Fruit fly (Drosophila melanogaster) whole organism, prepupa: ENCODE measurements around the gene CG13247.
A peak's percentile ranks its signal among the peaks of the same experiment; 100 is the strongest.

Source experiments
- CG10631 ChIP-seq: fragments of 200-800 bp; sonication (Bioruptor generic); optimal IDR thresholded peaks from 2 replicates; lab custom pipeline; 2016; ENCODE audit warnings: missing biosample characterization, missing genetic modification characterization
- CG11902 ChIP-seq: fragments of 200-800 bp; sonication (Bioruptor generic); optimal IDR thresholded peaks from 3 replicates; lab custom pipeline; 2016; ENCODE audit warnings: missing biosample characterization, missing genetic modification characterization
- CG15336 ChIP-seq: fragments of 200-800 bp; sonication (Bioruptor generic); IDR thresholded peaks from 2 replicates; pipeline ENCODE4 v1.3.6; 2022; ENCODE audit warnings: missing biosample characterization, missing genetic modification characterization
- CG1621 ChIP-seq: fragments of 200-800 bp; sonication (Bioruptor generic); optimal IDR thresholded peaks from 3 replicates; lab custom pipeline; 2018; ENCODE audit warnings: missing biosample characterization, mild to moderate bottlenecking, missing genetic modification characterization
- CG16779 ChIP-seq: fragments of 200-800 bp; sonication (Bioruptor generic); optimal IDR thresholded peaks from 3 replicates; lab custom pipeline; 2017; ENCODE audit warnings: missing biosample characterization, mild to moderate bottlenecking, missing genetic modification characterization
- CG3032 ChIP-seq: fragments of 200-800 bp; optimal IDR thresholded peaks from 2 replicates; lab custom pipeline; 2019; ENCODE audit warnings: missing biosample characterization, mild to moderate bottlenecking, missing genetic modification characterization, moderate library complexity
- CG31627 ChIP-seq: fragments of 200-800 bp; sonication (Bioruptor generic); optimal IDR thresholded peaks from 3 replicates; lab custom pipeline; 2016; ENCODE audit warnings: missing biosample characterization, missing genetic modification characterization
- CG34406 ChIP-seq: fragments of 200-800 bp; sonication (Bioruptor generic); optimal IDR thresholded peaks from 3 replicates; lab custom pipeline; 2016; ENCODE audit warnings: missing biosample characterization, missing genetic modification characterization
- CG3919 ChIP-seq: fragments of 200-800 bp; sonication (Bioruptor generic); optimal IDR thresholded peaks from 3 replicates; lab custom pipeline; 2016; ENCODE audit warnings: missing biosample characterization, missing genetic modification characterization
- CG4318 ChIP-seq: fragments of 200-800 bp; sonication (Bioruptor generic); optimal IDR thresholded peaks from 3 replicates; lab custom pipeline; 2017; ENCODE audit warnings: missing biosample characterization, mild to moderate bottlenecking, missing genetic modification characterization
- CG6163 ChIP-seq: fragments of 200-800 bp; sonication (Bioruptor generic); IDR thresholded peaks from 3 replicates; pipeline ENCODE4 v1.3.6; 2022; ENCODE audit warnings: missing biosample characterization, missing genetic modification characterization
- CG6276 ChIP-seq: fragments of 200-800 bp; sonication (Bioruptor generic); optimal IDR thresholded peaks from 2 replicates; lab custom pipeline; 2017; ENCODE audit warnings: missing biosample characterization, mild to moderate bottlenecking, missing genetic modification characterization
- CG6808 ChIP-seq: fragments of 200-800 bp; sonication (Bioruptor generic); optimal IDR thresholded peaks from 3 replicates; lab custom pipeline; 2017; ENCODE audit warnings: missing biosample characterization, missing genetic modification characterization, mild to moderate bottlenecking, moderate library complexity, missing genetic modification reagents
- CG7368 ChIP-seq: fragments of 200-800 bp; sonication (Bioruptor generic); optimal IDR thresholded peaks from 3 replicates; lab custom pipeline; 2016; ENCODE audit warnings: missing biosample characterization, missing genetic modification characterization
- CG8119 ChIP-seq: fragments of 200-800 bp; sonication (Bioruptor generic); IDR thresholded peaks from 3 replicates; pipeline ENCODE4 v1.3.6; 2022; ENCODE audit warnings: missing biosample characterization, missing genetic modification characterization
- CG8319 ChIP-seq: fragments of 200-800 bp; sonication (Bioruptor generic); optimal IDR thresholded peaks from 3 replicates; lab custom pipeline; 2016; ENCODE audit warnings: missing biosample characterization, missing genetic modification characterization
- CG8632 ChIP-seq: fragments of 200-800 bp; sonication (Bioruptor generic); optimal IDR thresholded peaks from 3 replicates; lab custom pipeline; 2016; ENCODE audit warnings: missing biosample characterization, missing genetic modification characterization
- Eip75B ChIP-seq: fragments of 200-800 bp; sonication (Bioruptor generic); optimal IDR thresholded peaks from 3 replicates; lab custom pipeline; 2016; ENCODE audit warnings: missing biosample characterization, missing genetic modification characterization
- Eip78C ChIP-seq: fragments of 200-800 bp; sonication (Bioruptor generic); peaks from one replicate; lab custom pipeline; 2016; ENCODE audit warnings: missing biosample characterization, missing genetic modification characterization
- Eip93F ChIP-seq: fragments of 200-800 bp; sonication (Bioruptor generic); optimal IDR thresholded peaks from 2 replicates; lab custom pipeline; 2016; ENCODE audit warnings: missing biosample characterization, mild to moderate bottlenecking, missing genetic modification characterization
- Ets96B ChIP-seq: fragments of 200-800 bp; optimal IDR thresholded peaks from 2 replicates; lab custom pipeline; 2019; ENCODE audit warnings: missing biosample characterization, mild to moderate bottlenecking, missing genetic modification characterization, moderate library complexity
- Gug ChIP-seq: fragments of 200-800 bp; sonication (Bioruptor generic); IDR thresholded peaks from 2 replicates; pipeline ENCODE4 v1.3.6; 2022; ENCODE audit warnings: missing biosample characterization, missing genetic modification characterization
- Smox ChIP-seq: fragments of 200-800 bp; sonication (Bioruptor generic); optimal IDR thresholded peaks from 3 replicates; lab custom pipeline; 2016; ENCODE audit warnings: missing biosample characterization, missing genetic modification characterization
- Sox102F ChIP-seq: fragments of 200-800 bp; sonication (Bioruptor generic); optimal IDR thresholded peaks from 2 replicates; lab custom pipeline; 2016; ENCODE audit warnings: missing biosample characterization, mild to moderate bottlenecking, missing genetic modification characterization
- Sox14 ChIP-seq: fragments of 200-800 bp; sonication (Bioruptor generic); optimal IDR thresholded peaks from 3 replicates; lab custom pipeline; 2016; ENCODE audit warnings: missing biosample characterization, missing genetic modification characterization
- Sox15 ChIP-seq: fragments of 200-800 bp; sonication (Bioruptor generic); optimal IDR thresholded peaks from 3 replicates; lab custom pipeline; 2016; ENCODE audit warnings: missing biosample characterization, missing genetic modification characterization
- achi ChIP-seq: fragments of 200-800 bp; sonication (Bioruptor generic); optimal IDR thresholded peaks from 3 replicates; lab custom pipeline; 2016; ENCODE audit warnings: missing biosample characterization, missing genetic modification characterization
- acj6 ChIP-seq: fragments of 200-800 bp; sonication (Bioruptor generic); optimal IDR thresholded peaks from 3 replicates; lab custom pipeline; 2016; ENCODE audit warnings: missing biosample characterization, missing genetic modification characterization
- cyc ChIP-seq: fragments of 200-800 bp; sonication (Bioruptor generic); optimal IDR thresholded peaks from 3 replicates; lab custom pipeline; 2016; ENCODE audit warnings: missing biosample characterization, missing genetic modification characterization
- dac ChIP-seq: fragments of 200-800 bp; sonication (Bioruptor generic); optimal IDR thresholded peaks from 2 replicates; lab custom pipeline; 2017; ENCODE audit warnings: missing biosample characterization, mild to moderate bottlenecking, missing genetic modification characterization
- dsx ChIP-seq: fragments of 200-800 bp; optimal IDR thresholded peaks from 3 replicates; lab custom pipeline; 2019; ENCODE audit warnings: missing biosample characterization, mild to moderate bottlenecking, missing genetic modification characterization, moderate library complexity; ENCODE audit not compliant: poor library complexity, severe bottlenecking
- eg ChIP-seq: fragments of 200-800 bp; sonication (Bioruptor generic); IDR thresholded peaks from 3 replicates; pipeline ENCODE4 v1.3.6; 2022; ENCODE audit warnings: missing biosample characterization, missing genetic modification characterization
- esn ChIP-seq: fragments of 200-800 bp; sonication (Bioruptor generic); optimal IDR thresholded peaks from 2 replicates; lab custom pipeline; 2016; ENCODE audit warnings: missing biosample characterization, mild to moderate bottlenecking, missing genetic modification characterization, moderate library complexity
- fd85E ChIP-seq: fragments of 200-800 bp; sonication (Bioruptor generic); optimal IDR thresholded peaks from 3 replicates; lab custom pipeline; 2016; ENCODE audit warnings: missing biosample characterization, missing genetic modification characterization
- lz ChIP-seq: fragments of 200-800 bp; sonication (Bioruptor generic); optimal IDR thresholded peaks from 3 replicates; lab custom pipeline; 2016; ENCODE audit warnings: missing biosample characterization, missing genetic modification characterization
- net ChIP-seq: fragments of 200-800 bp; sonication (Bioruptor generic); optimal IDR thresholded peaks from 3 replicates; lab custom pipeline; 2016; ENCODE audit warnings: missing biosample characterization, missing genetic modification characterization
- pdm3 ChIP-seq: fragments of 200-800 bp; sonication (Bioruptor generic); optimal IDR thresholded peaks from 3 replicates; lab custom pipeline; 2016; ENCODE audit warnings: missing biosample characterization, missing genetic modification characterization
- salr ChIP-seq, 2 experiments: fragments of 200-800 bp; sonication (Bioruptor generic); optimal IDR thresholded peaks; 3 replicates each; lab custom pipeline; 2016 to 2018; ENCODE audit warnings: missing biosample characterization in 2 of 2, missing genetic modification characterization in 2 of 2, mild to moderate bottlenecking in 1 of 2
- ss ChIP-seq, 2 experiments: fragments of 200-800 bp; sonication (Bioruptor generic); optimal IDR thresholded peaks; 2 replicates in 1 of 2; 3 replicates in 1 of 2; lab custom pipeline; 2017 to 2018; ENCODE audit warnings: mild to moderate bottlenecking in 2 of 2, missing biosample characterization in 2 of 2, missing genetic modification characterization in 2 of 2, moderate library complexity in 1 of 2
- svp ChIP-seq: fragments of 200-800 bp; sonication (Bioruptor generic); peaks from one replicate; lab custom pipeline; 2016; ENCODE audit warnings: missing biosample characterization, missing genetic modification characterization
- topi ChIP-seq: fragments of 200-800 bp; sonication (Bioruptor generic); optimal IDR thresholded peaks from 3 replicates; lab custom pipeline; 2016; ENCODE audit warnings: missing biosample characterization, missing genetic modification characterization
- vri ChIP-seq: fragments of 200-800 bp; sonication (Bioruptor generic); optimal IDR thresholded peaks from 3 replicates; lab custom pipeline; 2016; ENCODE audit warnings: missing biosample characterization, mild to moderate bottlenecking, missing genetic modification characterization

The CG13247 gene

dm6 chr3L:20405971-20406948 lies 36.1 kb downstream of the CG13247 start (continued):
- TF ChIP-seq Eip78C (GFP tag; lab: Kevin White, UChicago) (peak; percentile 55), ss (GFP tag; optimal IDR thresholded peaks at IDR 0.05; lab: Kevin White, UChicago) (no peak), dsx (GFP tag; lab: Kevin White, UChicago) (no peak), dac (no peak), CG4318 (GFP tag; lab: Kevin White, UChicago) (no peak), CG31627 (GFP tag; lab: Kevin White, UChicago) (no peak), CG8319 (GFP tag; lab: Kevin White, UChicago) (no peak), salr (GFP tag; optimal IDR thresholded peaks at IDR 0.05; lab: Kevin White, UChicago) (no peak), pdm3 (no peak), Ets96B (tag; lab: Kevin White, UChicago) (no peak), eg (GFP tag; lab: Robert Waterston, UW) (no peak), CG7368 (no peak), acj6 (no peak), Sox14 (GFP tag; lab: Kevin White, UChicago) (peak; percentile 34)
- TF ChIP-seq, all 60 proteins: peak for 5

dm6 chr3L:20410345-20410744 lies 40.2 kb downstream of the CG13247 start, which contains the start of gene CG13248:
TSS of gene CG13248 (minus strand) at chr3L:20410566.
- TF ChIP-seq pdm3 (no peak), CG8319 (GFP tag; lab: Kevin White, UChicago) (no peak), Gug (GFP tag; lab: Robert Waterston, UW) (no peak), CG3032 (tag; lab: Kevin White, UChicago) (no peak), CG8119 (GFP tag; lab: Robert Waterston, UW) (no peak), CG3919 (GFP tag; lab: Kevin White, UChicago) (no peak), Eip75B (GFP tag; lab: Kevin White, UChicago) (no peak), fd85E (no peak), CG11902 (GFP tag; lab: Kevin White, UChicago) (no peak), topi (GFP tag; lab: Kevin White, UChicago) (no peak), acj6 (no peak), lz (GFP tag; lab: Kevin White, UChicago) (no peak), Sox15 (GFP tag; lab: Kevin White, UChicago) (no peak), CG8632 (no peak), cyc (GFP tag; lab: Kevin White, UChicago) (no peak), eg (GFP tag; lab: Robert Waterston, UW) (no peak), CG6163 (GFP tag; lab: Robert Waterston, UW) (no peak)

- TF ChIP-seq CG1621 (tag; lab: Kevin White, UChicago) (no peak), net (GFP tag; lab: Kevin White, UChicago) (no peak), Eip93F (GFP tag; lab: Kevin White, UChicago) (no peak), Ets96B (tag; lab: Kevin White, UChicago) (no peak), achi (GFP tag; lab: Kevin White, UChicago) (no peak), esn (GFP tag; lab: Kevin White, UChicago) (no peak), CG6808 (no peak), vri (peak; percentile 2), Gug (GFP tag; lab: Robert Waterston, UW) (no peak), CG6163 (GFP tag; lab: Robert Waterston, UW) (no peak), CG15336 (no peak), CG16779 (tag; lab: Kevin White, UChicago) (no peak), Smox (GFP tag; lab: Kevin White, UChicago) (no peak), CG34406 (GFP tag; lab: Kevin White, UChicago) (no peak), Sox102F (GFP tag; lab: Kevin White, UChicago) (no peak), CG3919 (GFP tag; lab: Kevin White, UChicago) (no peak), CG10631 (GFP tag; lab: Kevin White, UChicago) (no peak), Eip78C (GFP tag; lab: Kevin White, UChicago) (peak; percentile 47), CG8319 (GFP tag; lab: Kevin White, UChicago) (no peak), topi (GFP tag; lab: Kevin White, UChicago) (no peak), CG6276 (GFP tag; lab: Kevin White, UChicago) (no peak), svp (GFP tag; lab: Kevin White, UChicago) (peak; percentile 22)
These were observed 40.7 kb downstream of the CG13247 start for dm6 chr3L:20410780-20411179.
